Worm (Caenorhabditis elegans) whole organism, young adult: ENCODE results near the gene str-88.

Experiments used
- B0019.2 ChIP-seq: fragments of 200-800 bp; sonication (Bioruptor generic); conservative IDR thresholded peaks from 2 replicates; pipeline ENCODE4 v1.3.6; 2022; ENCODE audit warnings: missing genetic modification reagents, missing genetic modification characterization, missing compliant biosample characterization
- C06A6.2 ChIP-seq: fragments of 200-800 bp; sonication (Bioruptor generic); conservative IDR thresholded peaks from 2 replicates; pipeline ENCODE4 v1.3.6; 2022; ENCODE audit warnings: missing genetic modification characterization, missing compliant biosample characterization
- F10E7.11 ChIP-seq: sonication (generic microtip); optimal IDR thresholded peaks from 2 replicates; lab custom pipeline; 2017; ENCODE audit warnings: mild to moderate bottlenecking, missing genetic modification characterization, moderate library complexity, missing compliant biosample characterization
- F22D6.2 ChIP-seq: sonication (generic microtip); optimal IDR thresholded peaks from 2 replicates; lab custom pipeline; 2016; ENCODE audit warnings: mild to moderate bottlenecking, missing genetic modification characterization, missing compliant biosample characterization
- F23B12.7 ChIP-seq: sonication (generic microtip); optimal IDR thresholded peaks from 2 replicates; lab custom pipeline; 2017; ENCODE audit warnings: missing genetic modification characterization, mild to moderate bottlenecking, missing compliant biosample characterization, antibody characterized with exemption, moderate library complexity; ENCODE audit not compliant: insufficient read depth
- F33H1.4 ChIP-seq: fragments of 200-800 bp; sonication (Bioruptor generic); IDR thresholded peaks from 2 replicates; pipeline ENCODE4 v1.3.6; 2022; ENCODE audit warnings: missing genetic modification reagents, missing genetic modification characterization, missing compliant biosample characterization
- F37B4.10 ChIP-seq: fragments of 200-800 bp; sonication (Bioruptor generic); IDR thresholded peaks from 2 replicates; pipeline ENCODE4 v1.3.6; 2022; ENCODE audit warnings: missing genetic modification characterization, missing compliant biosample characterization
- F39B2.1 ChIP-seq: fragments of 200-800 bp; sonication (Bioruptor generic); IDR thresholded peaks from 2 replicates; pipeline ENCODE4 v1.3.6; 2022; ENCODE audit warnings: missing genetic modification reagents, missing genetic modification characterization, missing compliant biosample characterization
- F49E8.2 ChIP-seq: sonication (generic microtip); optimal IDR thresholded peaks from 3 replicates; lab custom pipeline; 2017; ENCODE audit warnings: missing genetic modification characterization, mild to moderate bottlenecking, missing compliant biosample characterization, antibody characterized with exemption, moderate library complexity; ENCODE audit not compliant: insufficient read depth
- K12H6.12 ChIP-seq: fragments of 200-800 bp; sonication (Bioruptor generic); optimal IDR thresholded peaks from 2 replicates; lab custom pipeline; 2018; ENCODE audit warnings: mild to moderate bottlenecking, missing genetic modification characterization, missing compliant biosample characterization
- Y53G8AR.9 ChIP-seq: fragments of 200-800 bp; sonication (Bioruptor generic); conservative IDR thresholded peaks from 2 replicates; pipeline ENCODE4 v1.3.6; 2022; ENCODE audit warnings: missing genetic modification reagents, missing genetic modification characterization, missing compliant biosample characterization
- Y56A3A.18 ChIP-seq: fragments of 200-800 bp; sonication (Bioruptor generic); IDR thresholded peaks from 2 replicates; pipeline ENCODE4 v1.3.6; 2022; ENCODE audit warnings: missing genetic modification reagents, missing genetic modification characterization, missing compliant biosample characterization
- Y79H2A.3 ChIP-seq: fragments of 200-800 bp; sonication (Bioruptor generic); conservative IDR thresholded peaks from 2 replicates; pipeline ENCODE4 v1.3.6; 2022; ENCODE audit warnings: missing genetic modification reagents, missing genetic modification characterization, missing compliant biosample characterization
- aptf-2 ChIP-seq: fragments of 200-800 bp; sonication (Bioruptor generic); conservative IDR thresholded peaks from 2 replicates; pipeline ENCODE4 v1.3.6; 2022; ENCODE audit warnings: missing genetic modification reagents, missing genetic modification characterization, missing compliant biosample characterization
- atf-7 ChIP-seq: sonication (generic microtip); optimal IDR thresholded peaks from 2 replicates; lab custom pipeline; 2017; ENCODE audit warnings: mild to moderate bottlenecking, missing genetic modification characterization, missing compliant biosample characterization
- attf-5 ChIP-seq: fragments of 200-800 bp; sonication (Bioruptor generic); optimal IDR thresholded peaks from 2 replicates; lab custom pipeline; 2018; ENCODE audit warnings: mild to moderate bottlenecking, missing genetic modification characterization, missing compliant biosample characterization
- cebp-2 ChIP-seq: fragments of 200-800 bp; sonication (Bioruptor generic); IDR thresholded peaks from 2 replicates; pipeline ENCODE4 v1.3.6; 2022; ENCODE audit warnings: missing genetic modification characterization, missing compliant biosample characterization
- chd-7 ChIP-seq: sonication (generic microtip); optimal IDR thresholded peaks from 2 replicates; lab custom pipeline; 2016; ENCODE audit warnings: mild to moderate bottlenecking, missing genetic modification characterization, moderate library complexity, missing compliant biosample characterization
- efl-1 ChIP-seq: fragments of 150-350 bp; optimal IDR thresholded peaks from 2 replicates; lab custom pipeline; 2014; ENCODE audit warnings: missing biosample characterization, missing genetic modification reagents, missing genetic modification characterization
- egl-18 ChIP-seq: fragments of 200-800 bp; sonication (Bioruptor generic); IDR thresholded peaks from 2 replicates; pipeline ENCODE4 v1.3.6; 2022; ENCODE audit warnings: missing genetic modification reagents, missing genetic modification characterization, missing compliant biosample characterization
- fkh-3 ChIP-seq: sonication (generic microtip); optimal IDR thresholded peaks from 2 replicates; lab custom pipeline; 2016; ENCODE audit warnings: mild to moderate bottlenecking, missing genetic modification characterization, missing compliant biosample characterization
- lin-26 ChIP-seq: fragments of 200-800 bp; sonication (Bioruptor generic); IDR thresholded peaks from 2 replicates; pipeline ENCODE4 v1.3.6; 2022; ENCODE audit warnings: missing genetic modification reagents, missing genetic modification characterization, missing compliant biosample characterization
- lin-35 ChIP-seq, 3 experiments: fragments of 150-350 bp in 2 of 3; sonication (generic microtip) in 1 of 3; optimal IDR thresholded peaks; 2 replicates each; lab custom pipeline; 2014 to 2018; ENCODE audit warnings: missing biosample characterization in 3 of 3, missing genetic modification characterization in 3 of 3, missing genetic modification reagents in 3 of 3
- lsl-1 ChIP-seq: fragments of 200-800 bp; sonication (Bioruptor generic); optimal IDR thresholded peaks from 2 replicates; lab custom pipeline; 2018; ENCODE audit warnings: mild to moderate bottlenecking, missing genetic modification characterization, moderate library complexity, missing compliant biosample characterization
- lsy-27 ChIP-seq: sonication (generic microtip); optimal IDR thresholded peaks from 2 replicates; lab custom pipeline; 2017; ENCODE audit warnings: missing genetic modification characterization, mild to moderate bottlenecking, missing compliant biosample characterization, antibody characterized with exemption, missing genotype, borderline replicate concordance; ENCODE audit not compliant: insufficient read depth
- madf-6 ChIP-seq: fragments of 200-800 bp; sonication (Bioruptor generic); IDR thresholded peaks from 2 replicates; pipeline ENCODE4 v1.3.6; 2022; ENCODE audit warnings: missing genetic modification reagents, missing genetic modification characterization, missing compliant biosample characterization
- madf-8 ChIP-seq: fragments of 200-800 bp; sonication (Bioruptor generic); conservative IDR thresholded peaks from 2 replicates; pipeline ENCODE4 v1.3.6; 2022; ENCODE audit warnings: missing genetic modification reagents, missing genetic modification characterization, missing compliant biosample characterization
- nfya-1 ChIP-seq: sonication (generic microtip); optimal IDR thresholded peaks from 2 replicates; lab custom pipeline; 2017; ENCODE audit warnings: antibody characterized with exemption, missing compliant biosample characterization, missing genetic modification characterization, borderline replicate concordance; ENCODE audit not compliant: insufficient read depth
- nhr-120 ChIP-seq: fragments of 200-800 bp; sonication (Bioruptor generic); IDR thresholded peaks from 2 replicates; pipeline ENCODE4 v1.3.6; 2022; ENCODE audit warnings: missing genetic modification characterization, missing compliant biosample characterization
- nhr-80 ChIP-seq: sonication (generic microtip); optimal IDR thresholded peaks from 2 replicates; lab custom pipeline; 2016; ENCODE audit warnings: missing genetic modification characterization, missing compliant biosample characterization
- rcor-1 ChIP-seq: fragments of 200-800 bp; sonication (Bioruptor generic); IDR thresholded peaks from 2 replicates; pipeline ENCODE4 v1.3.6; 2022; ENCODE audit warnings: missing genetic modification reagents, missing genetic modification characterization, missing compliant biosample characterization
- sea-2 ChIP-seq: fragments of 200-800 bp; sonication (Bioruptor generic); IDR thresholded peaks from 2 replicates; pipeline ENCODE4 v1.3.6; 2022; ENCODE audit warnings: missing genetic modification characterization, missing compliant biosample characterization
- unc-62 ChIP-seq: fragments of 150-350 bp; optimal IDR thresholded peaks from 2 replicates; lab custom pipeline; 2014; ENCODE audit warnings: missing biosample characterization, missing genetic modification reagents, missing genetic modification characterization
- xnd-1 ChIP-seq: sonication (generic microtip); optimal IDR thresholded peaks from 2 replicates; lab custom pipeline; 2016; ENCODE audit warnings: missing genotype, missing genetic modification reagents, missing genetic modification characterization, missing compliant biosample characterization
- zfh-2 ChIP-seq: fragments of 200-800 bp; sonication (Bioruptor generic); conservative IDR thresholded peaks from 2 replicates; pipeline ENCODE4 v1.3.6; 2022; ENCODE audit warnings: missing genetic modification reagents, missing genetic modification characterization, missing compliant biosample characterization
- ztf-18 ChIP-seq: sonication (generic microtip); optimal IDR thresholded peaks from 2 replicates; lab custom pipeline; 2016; ENCODE audit warnings: missing genotype, mild to moderate bottlenecking, missing genetic modification characterization, missing compliant biosample characterization
- ztf-3 ChIP-seq: fragments of 200-800 bp; sonication (Bioruptor generic); optimal IDR thresholded peaks from 2 replicates; lab custom pipeline; 2018; ENCODE audit warnings: mild to moderate bottlenecking, missing genetic modification characterization, missing compliant biosample characterization
- ztf-6 ChIP-seq: fragments of 200-800 bp; sonication (Bioruptor generic); IDR thresholded peaks from 2 replicates; pipeline ENCODE4 v1.3.6; 2022; ENCODE audit warnings: missing genetic modification reagents, missing genetic modification characterization, missing compliant biosample characterization

The str-88 gene

ce11 chrV:15412625-15413024 lies 29.0 kb upstream of the str-88 start, which contains the start of gene srbc-63:
Gene srbc-63 (minus strand): TSS chrV:15412725.
- TF ChIP-seq F22D6.2, result no peak
- no peak for TF ChIP-seq aptf-2 (GFP tag; lab: Robert Waterston, UW)
- no peak for TF ChIP-seq atf-7
- no peak for TF ChIP-seq nhr-80 (tag; lab: Kevin White, UChicago)
- TF ChIP-seq attf-5 (GFP tag; lab: Kevin White, UChicago), result no peak
- no peak for TF ChIP-seq lsy-27 (tag; lab: Kevin White, UChicago)
- no peak for TF ChIP-seq lsl-1 (GFP tag; lab: Kevin White, UChicago)
- TF ChIP-seq madf-8 (GFP tag; lab: Robert Waterston, UW), result no peak
- no peak for TF ChIP-seq nfya-1 (tag; lab: Kevin White, UChicago)
- TF ChIP-seq efl-1 (GFP tag; lab: Kevin White, UChicago), result no peak
- no peak for TF ChIP-seq lin-26 (GFP tag; lab: Robert Waterston, UW)
- no peak for TF ChIP-seq egl-18 (GFP tag; lab: Robert Waterston, UW)
- no peak for TF ChIP-seq fkh-3
- no peak for TF ChIP-seq F39B2.1 (GFP tag; lab: Robert Waterston, UW)
- no peak for TF ChIP-seq madf-6 (GFP tag; lab: Robert Waterston, UW)
- no peak for TF ChIP-seq B0019.2
- TF ChIP-seq Y79H2A.3, result no peak
- no peak for TF ChIP-seq lin-35 (GFP tag; optimal IDR thresholded peaks at IDR 0.05; lab: Kevin White, UChicago)
- no peak for TF ChIP-seq zfh-2 (GFP tag; lab: Robert Waterston, UW)
- no peak for TF ChIP-seq ztf-6 (GFP tag; lab: Robert Waterston, UW)

ce11 chrV:15406928-15407327 lies 23.3 kb upstream of the str-88 start, which contains the start of gene srh-257:
Gene srh-257 (plus strand): TSS chrV:15407228.
- TF ChIP-seq F37B4.10 (GFP tag; lab: Robert Waterston, UW), result no peak
- TF ChIP-seq F33H1.4 (GFP tag; lab: Robert Waterston, UW), result no peak
- TF ChIP-seq rcor-1 (GFP tag; lab: Robert Waterston, UW), result no peak
- TF ChIP-seq ztf-18, result no peak
- no peak for TF ChIP-seq nhr-120 (GFP tag; lab: Robert Waterston, UW)
- TF ChIP-seq unc-62 (GFP tag; lab: Kevin White, UChicago), result no peak
- no peak for TF ChIP-seq cebp-2 (GFP tag; lab: Robert Waterston, UW)
- TF ChIP-seq C06A6.2 (GFP tag; lab: Robert Waterston, UW), result no peak
- no peak for TF ChIP-seq F23B12.7 (tag; lab: Kevin White, UChicago)
- no peak for TF ChIP-seq F49E8.2
- TF ChIP-seq F39B2.1 (GFP tag; lab: Robert Waterston, UW), result no peak
- TF ChIP-seq K12H6.12, result no peak
- TF ChIP-seq ztf-3 (GFP tag; lab: Kevin White, UChicago), result no peak
- no peak for TF ChIP-seq chd-7 (tag; lab: Kevin White, UChicago)
- TF ChIP-seq sea-2 (GFP tag; lab: Robert Waterston, UW), result no peak
- TF ChIP-seq Y56A3A.18 (GFP tag; lab: Robert Waterston, UW), result no peak
- no peak for TF ChIP-seq F10E7.11
- no peak for TF ChIP-seq xnd-1 (tag; lab: Kevin White, UChicago)
- TF ChIP-seq Y79H2A.3, result no peak
- TF ChIP-seq Y53G8AR.9 (GFP tag; lab: Robert Waterston, UW), result no peak
